Worm (Caenorhabditis elegans) whole organism, L3 larva: ENCODE results near the gene C54D1.7.
A peak's percentile ranks its signal among the peaks of the same experiment; 100 is the strongest.

Source experiments
- ZK546.5 ChIP-seq: sonication (generic microtip); optimal IDR thresholded peaks from 2 replicates; lab custom pipeline; 2017; ENCODE audit warnings: missing biosample characterization, missing genetic modification characterization
- pha-4 ChIP-seq: fragments of 150-350 bp; optimal IDR thresholded peaks from 2 replicates; lab custom pipeline; 2014; ENCODE audit warnings: missing biosample characterization, missing genetic modification reagents, missing genetic modification characterization

- TF ChIP-seq pha-4 (tag; lab: Kevin White, UChicago) (peak; percentile 72), ZK546.5 (tag; lab: Kevin White, UChicago) (no peak)
Measured at ce11 chrX:7129460-7129859, 26.4 kb downstream of the C54D1.7 start.
